Fruit fly (Drosophila melanogaster) whole organism, embryonic: ENCODE data around the gene EndoGI.

Experiments
- Atf6 ChIP-seq: fragments of 200-800 bp; sonication (Bioruptor generic); IDR thresholded peaks from 2 replicates; pipeline ENCODE4 v1.3.6; 2022; ENCODE audit warnings: missing biosample characterization, missing genetic modification characterization
- Awh ChIP-seq: fragments of 200-800 bp; sonication (Bioruptor generic); IDR thresholded peaks from 2 replicates; pipeline ENCODE4, ENCODE4 v1.3.6; 2022; ENCODE audit warnings: missing biosample characterization, missing genetic modification characterization
- Blimp-1 ChIP-seq: fragments of 200-800 bp; sonication (Bioruptor generic); optimal IDR thresholded peaks from 3 replicates; lab custom pipeline; 2018; ENCODE audit warnings: missing biosample characterization, missing genetic modification characterization, mild to moderate bottlenecking, moderate library complexity, missing genetic modification reagents
- CG10654 ChIP-seq: fragments of 200-800 bp; sonication (Bioruptor generic); optimal IDR thresholded peaks from 2 replicates; lab custom pipeline; 2016; ENCODE audit warnings: missing biosample characterization, missing genetic modification characterization
- CG11093 ChIP-seq: fragments of 200-800 bp; sonication (Bioruptor generic); IDR thresholded peaks from 3 replicates; pipeline ENCODE4 v1.3.6; 2022; ENCODE audit warnings: missing biosample characterization, missing genetic modification characterization
- CG11398 ChIP-seq: fragments of 200-800 bp; sonication (Bioruptor generic); optimal IDR thresholded peaks from 2 replicates; lab custom pipeline; 2016; ENCODE audit warnings: missing biosample characterization, missing genetic modification characterization
- CG12155 ChIP-seq: fragments of 200-800 bp; sonication (Bioruptor generic); optimal IDR thresholded peaks from 3 replicates; lab custom pipeline; 2016; ENCODE audit warnings: missing biosample characterization, missing genetic modification characterization
- CG12236 ChIP-seq: fragments of 200-800 bp; sonication (Bioruptor generic); optimal IDR thresholded peaks from 2 replicates; lab custom pipeline; 2016; ENCODE audit warnings: missing biosample characterization, missing genetic modification characterization
- CG14710 ChIP-seq: fragments of 200-800 bp; sonication (Bioruptor generic); optimal IDR thresholded peaks from 3 replicates; lab custom pipeline; 2019; ENCODE audit warnings: missing biosample characterization, mild to moderate bottlenecking, missing genetic modification characterization, moderate library complexity
- CG17568 ChIP-seq: fragments of 200-800 bp; sonication (Bioruptor generic); optimal IDR thresholded peaks from 2 replicates; lab custom pipeline; 2018; ENCODE audit warnings: missing biosample characterization, mild to moderate bottlenecking, missing genetic modification characterization, moderate library complexity
- CG17802 ChIP-seq: fragments of 200-800 bp; sonication (Bioruptor generic); optimal IDR thresholded peaks from 2 replicates; lab custom pipeline; 2018; ENCODE audit warnings: missing biosample characterization, mild to moderate bottlenecking, missing genetic modification characterization, moderate library complexity
- CG18619 ChIP-seq: fragments of 200-800 bp; sonication (Bioruptor generic); optimal IDR thresholded peaks from 3 replicates; lab custom pipeline; 2017; ENCODE audit warnings: missing biosample characterization, mild to moderate bottlenecking, missing genetic modification characterization
- CG18764 ChIP-seq: fragments of 200-800 bp; sonication (Bioruptor generic); optimal IDR thresholded peaks from 3 replicates; lab custom pipeline; 2016; ENCODE audit warnings: missing biosample characterization, missing genetic modification characterization
- CG2712 ChIP-seq: fragments of 200-800 bp; optimal IDR thresholded peaks from 3 replicates; lab custom pipeline; 2019; ENCODE audit warnings: missing biosample characterization, mild to moderate bottlenecking, missing genetic modification characterization, moderate library complexity
- CG2889 ChIP-seq: fragments of 200-800 bp; sonication (Bioruptor generic); IDR thresholded peaks from 3 replicates; pipeline ENCODE4 v1.3.6; 2022; ENCODE audit warnings: missing biosample characterization, missing genetic modification characterization
- CG31224 ChIP-seq: fragments of 200-800 bp; sonication (Bioruptor generic); IDR thresholded peaks from 2 replicates; pipeline ENCODE4 v1.3.6; 2022; ENCODE audit warnings: missing biosample characterization, missing genetic modification characterization
- CG34224 ChIP-seq: fragments of 200-800 bp; sonication (Bioruptor generic); IDR thresholded peaks from 3 replicates; pipeline ENCODE4 v1.3.6; 2022; ENCODE audit warnings: missing biosample characterization, missing genetic modification characterization; ENCODE audit not compliant: partially characterized antibody
- CG3726 ChIP-seq: fragments of 200-800 bp; sonication (Bioruptor generic); IDR thresholded peaks from 3 replicates; pipeline ENCODE4, ENCODE4 v1.3.6; 2022; ENCODE audit warnings: missing biosample characterization, missing genetic modification characterization
- CG4282 ChIP-seq: fragments of 200-800 bp; sonication (Bioruptor generic); optimal IDR thresholded peaks from 2 replicates; lab custom pipeline; 2016; ENCODE audit warnings: missing biosample characterization, missing genetic modification characterization
- CG4328 ChIP-seq: fragments of 200-800 bp; sonication (Bioruptor generic); optimal IDR thresholded peaks from 3 replicates; lab custom pipeline; 2017; ENCODE audit warnings: missing biosample characterization, missing genetic modification reagents, missing genetic modification characterization
- CG5953 ChIP-seq: fragments of 200-800 bp; sonication (Bioruptor generic); IDR thresholded peaks from 2 replicates; pipeline ENCODE4 v1.3.6; 2022; ENCODE audit warnings: missing biosample characterization, missing genetic modification characterization
- CG9609 ChIP-seq: fragments of 200-800 bp; sonication (Bioruptor generic); optimal IDR thresholded peaks from 3 replicates; lab custom pipeline; 2016; ENCODE audit warnings: missing biosample characterization, missing genetic modification characterization
- CG9817 ChIP-seq: fragments of 200-800 bp; sonication (Bioruptor generic); optimal IDR thresholded peaks from 2 replicates; lab custom pipeline; 2018; ENCODE audit warnings: missing biosample characterization, mild to moderate bottlenecking, missing genetic modification characterization, moderate library complexity
- CHES-1-like ChIP-seq: fragments of 200-800 bp; sonication (Bioruptor generic); optimal IDR thresholded peaks from 2 replicates; lab custom pipeline; 2016; ENCODE audit warnings: missing biosample characterization, missing genetic modification characterization
- CoRest ChIP-seq: fragments of 200-800 bp; sonication (Bioruptor generic); optimal IDR thresholded peaks from 3 replicates; lab custom pipeline; 2018; ENCODE audit warnings: missing biosample characterization, mild to moderate bottlenecking, missing genetic modification characterization, moderate library complexity
- Elba2 ChIP-seq: fragments of 200-800 bp; sonication (Bioruptor generic); optimal IDR thresholded peaks from 3 replicates; lab custom pipeline; 2016; ENCODE audit warnings: missing biosample characterization, missing genetic modification characterization
- H15 ChIP-seq: fragments of 200-800 bp; sonication (Bioruptor generic); IDR thresholded peaks from 3 replicates; pipeline ENCODE4 v1.3.6; 2022; ENCODE audit warnings: missing biosample characterization, missing genetic modification characterization
- HLH3B ChIP-seq: fragments of 200-800 bp; sonication (Bioruptor generic); IDR thresholded peaks from 2 replicates; pipeline ENCODE4 v1.3.6; 2022; ENCODE audit warnings: missing biosample characterization, missing genetic modification characterization
- HLH54F ChIP-seq: fragments of 200-800 bp; sonication (Bioruptor generic); optimal IDR thresholded peaks from 3 replicates; lab custom pipeline; 2016; ENCODE audit warnings: missing biosample characterization, missing genetic modification characterization
- HmgD ChIP-seq: fragments of 200-800 bp; sonication (Bioruptor generic); optimal IDR thresholded peaks from 3 replicates; lab custom pipeline; 2016; ENCODE audit warnings: missing biosample characterization, missing genetic modification characterization
- Mrtf ChIP-seq: fragments of 200-800 bp; sonication (Bioruptor generic); IDR thresholded peaks from 3 replicates; pipeline ENCODE4 v1.3.6; 2022; ENCODE audit warnings: missing biosample characterization, missing genetic modification characterization
- NFAT ChIP-seq: fragments of 200-800 bp; sonication (Bioruptor generic); IDR thresholded peaks from 2 replicates; pipeline ENCODE4 v1.3.6; 2022; ENCODE audit warnings: missing biosample characterization, missing genetic modification characterization
- PHDP ChIP-seq: fragments of 200-800 bp; sonication (Bioruptor generic); optimal IDR thresholded peaks from 3 replicates; lab custom pipeline; 2018; ENCODE audit warnings: missing biosample characterization, mild to moderate bottlenecking, missing genetic modification characterization, moderate library complexity
- Rx ChIP-seq: fragments of 200-800 bp; sonication (Bioruptor generic); IDR thresholded peaks from 2 replicates; pipeline ENCODE4 v1.3.6; 2022; ENCODE audit warnings: missing biosample characterization, missing genetic modification characterization
- az2 ChIP-seq: fragments of 200-800 bp; sonication (Bioruptor generic); optimal IDR thresholded peaks from 3 replicates; lab custom pipeline; 2016; ENCODE audit warnings: missing biosample characterization, missing genetic modification characterization
- bab2 ChIP-seq: fragments of 200-800 bp; sonication (Bioruptor generic); optimal IDR thresholded peaks from 2 replicates; lab custom pipeline; 2016; ENCODE audit warnings: missing biosample characterization, missing genetic modification characterization
- br ChIP-seq: fragments of >200 bp; optimal IDR thresholded peaks from 2 replicates; lab custom pipeline; 2017
- crol ChIP-seq: fragments of 200-800 bp; sonication (Bioruptor generic); IDR thresholded peaks from 2 replicates; pipeline ENCODE4 v1.3.6; 2022; ENCODE audit warnings: missing biosample characterization, missing genetic modification characterization
- danr ChIP-seq: fragments of 200-800 bp; sonication (Bioruptor generic); IDR thresholded peaks from 2 replicates; pipeline ENCODE4 v1.3.6; 2022; ENCODE audit warnings: missing biosample characterization, missing genetic modification characterization
- exex ChIP-seq: fragments of 200-800 bp; sonication (Bioruptor generic); optimal IDR thresholded peaks from 4 replicates; lab custom pipeline; 2018; ENCODE audit warnings: missing biosample characterization, mild to moderate bottlenecking, missing genetic modification characterization, moderate library complexity
- grn ChIP-seq: fragments of 200-800 bp; sonication (Bioruptor generic); optimal IDR thresholded peaks from 3 replicates; lab custom pipeline; 2017; ENCODE audit warnings: missing biosample characterization, missing genetic modification characterization
- gro ChIP-seq: fragments of 200-800 bp; sonication (Bioruptor generic); optimal IDR thresholded peaks from 2 replicates; lab custom pipeline; 2016; ENCODE audit warnings: missing biosample characterization, missing genetic modification characterization
- lbe ChIP-seq: fragments of 200-800 bp; sonication (Bioruptor generic); optimal IDR thresholded peaks from 2 replicates; lab custom pipeline; 2016; ENCODE audit warnings: missing biosample characterization, mild to moderate bottlenecking, missing genetic modification characterization
- nerfin-2 ChIP-seq: fragments of 200-800 bp; sonication (Bioruptor generic); IDR thresholded peaks from 2 replicates; pipeline ENCODE4 v1.3.6; 2022; ENCODE audit warnings: missing biosample characterization, missing genetic modification characterization; ENCODE audit not compliant: partially characterized antibody
- org-1 ChIP-seq: fragments of 200-800 bp; sonication (Bioruptor generic); optimal IDR thresholded peaks from 2 replicates; lab custom pipeline; 2017; ENCODE audit warnings: missing biosample characterization, missing genetic modification characterization
- pb ChIP-seq: fragments of 200-800 bp; sonication (Bioruptor generic); optimal IDR thresholded peaks from 3 replicates; lab custom pipeline; 2016; ENCODE audit warnings: missing biosample characterization, missing genetic modification characterization
- sc ChIP-seq, 3 experiments: fragments of >200 bp in 2 of 3; fragments of 200-800 bp in 1 of 3; sonication (Bioruptor generic) in 1 of 3; optimal IDR thresholded peaks; 2 replicates in 2 of 3; 3 replicates in 1 of 3; lab custom pipeline; 2017; ENCODE audit warnings: mild to moderate bottlenecking in 1 of 3, missing biosample characterization in 1 of 3, missing genetic modification characterization in 1 of 3, missing genetic modification reagents in 1 of 3
- sens-2 ChIP-seq: fragments of 200-800 bp; sonication (Bioruptor generic); IDR thresholded peaks from 2 replicates; pipeline ENCODE4 v1.3.6; 2022; ENCODE audit warnings: missing biosample characterization, missing genetic modification characterization
- wek ChIP-seq: fragments of 200-800 bp; sonication (Bioruptor generic); optimal IDR thresholded peaks from 3 replicates; lab custom pipeline; 2018; ENCODE audit warnings: missing biosample characterization, mild to moderate bottlenecking, missing genetic modification characterization, moderate library complexity

EndoGI gene

DNA sequence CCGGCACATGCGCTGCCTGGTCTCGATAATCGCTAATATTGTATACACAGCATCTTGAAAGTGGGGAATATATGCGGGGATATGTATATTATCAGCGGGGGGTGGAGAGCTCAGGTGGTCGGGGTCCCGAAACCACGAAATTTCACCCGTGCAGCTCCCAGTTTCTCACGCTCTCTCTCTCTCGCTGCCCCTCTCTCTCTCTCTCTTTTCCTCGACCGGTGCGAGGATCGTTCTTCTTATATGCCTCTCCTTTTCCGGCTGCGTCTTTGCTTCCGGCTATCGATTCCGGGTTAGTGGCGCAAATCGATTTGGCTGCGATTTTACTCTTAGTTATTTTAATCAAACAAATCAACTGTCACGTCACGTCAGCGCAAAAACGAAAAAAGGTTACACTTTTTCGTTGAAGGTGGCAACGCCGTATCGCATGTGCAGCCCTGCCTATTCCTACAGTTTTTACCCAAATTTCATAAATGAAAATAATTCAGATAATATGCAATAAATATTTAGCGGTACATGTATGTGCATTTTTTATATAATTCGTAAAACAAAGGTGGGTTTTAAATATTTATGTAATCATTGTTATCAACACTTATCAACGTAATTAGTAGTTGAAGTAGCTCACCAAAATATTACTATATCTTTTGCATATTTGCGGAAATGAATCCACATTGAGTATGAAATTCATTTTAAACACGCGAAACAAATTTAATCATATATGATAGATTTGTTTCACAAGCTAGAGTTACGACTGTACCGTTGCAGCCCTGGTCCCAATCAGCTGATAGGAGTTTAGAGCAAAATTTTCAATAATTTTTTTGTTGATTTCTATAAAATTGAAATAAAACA is 42.2 kb downstream of the EndoGI start, which contains the start of the genes heix and CG17328 (continued):
- TF ChIP-seq exex (tag; lab: Kevin White, UChicago) (no peak), Rx (GFP tag; lab: Robert Waterston, UW) (peak; percentile 52), Elba2 (GFP tag; lab: Kevin White, UChicago) (no peak), CG11398 (GFP tag; lab: Kevin White, UChicago) (no peak), grn (GFP tag; lab: Kevin White, UChicago) (no peak), CG12155 (GFP tag; lab: Kevin White, UChicago) (peak; percentile 58), Atf6 (GFP tag; lab: Robert Waterston, UW) (peak; percentile 43; the same call in 1 of the 2 replicates), bab2 (GFP tag; lab: Kevin White, UChicago) (peak; percentile 52), br (lab: Kevin White, UChicago) (no peak), CoRest (tag; lab: Kevin White, UChicago) (peak; percentile 85), CG9817 (tag; lab: Kevin White, UChicago) (peak; percentile 79), CG9609 (peak; percentile 53), CG17802 (tag; lab: Kevin White, UChicago) (peak; percentile 24), HLH3B (GFP tag; lab: Robert Waterston, UW) (0 out of 2 replicates have a peak, but pooled peaks have one; percentile 69), gro (peak; percentile 31), CG5953 (GFP tag; lab: Robert Waterston, UW) (peak; percentile 43; the same call in 1 of the 2 replicates), az2 (peak; percentile 78), CG31224 (GFP tag; lab: Robert Waterston, UW) (peak; percentile 44; the same call in 1 of the 2 replicates), HmgD (GFP tag; lab: Kevin White, UChicago) (no peak), CHES-1-like (peak; percentile 49), CG4282 (GFP tag; lab: Kevin White, UChicago) (no peak), org-1 (GFP tag; lab: Kevin White, UChicago) (peak; percentile 20), Awh (GFP tag; lab: Robert Waterston, UW) (0 out of 2 replicates have a peak, but pooled peaks have one; percentile 12), CG10654 (peak; percentile 70), Blimp-1 (GFP tag; lab: Kevin White, UChicago) (peak; percentile 50), sc (optimal IDR thresholded peaks at IDR 0.05; lab: Kevin White, UChicago) (no peak), sc (GFP tag; optimal IDR thresholded peaks at IDR 0.05; lab: Kevin White, UChicago) (no peak), H15 (GFP tag; lab: Robert Waterston, UW) (peak; percentile 70; the same call in 2 of the 3 replicates), nerfin-2 (GFP tag; lab: Robert Waterston, UW) (no peak), sens-2 (GFP tag; lab: Robert Waterston, UW) (0 out of 2 replicates have a peak, but pooled peaks have one; percentile 7), CG4328 (peak; percentile 60), CG11093 (GFP tag; lab: Robert Waterston, UW) (peak; percentile 61; the same call in 2 of the 3 replicates), HLH54F (GFP tag; lab: Kevin White, UChicago) (peak; percentile 73), PHDP (tag; lab: Kevin White, UChicago) (peak; percentile 78), CG14710 (peak; percentile 94), CG18619 (peak; percentile 70), CG17568 (GFP tag; lab: Kevin White, UChicago) (peak; percentile 42), CG2712 (tag; lab: Kevin White, UChicago) (peak; percentile 74), NFAT (GFP tag; lab: Robert Waterston, UW) (peak; percentile 84), CG34224 (0 out of 3 replicates have a peak, but pooled peaks have one; percentile 12), CG3726 (GFP tag; lab: Robert Waterston, UW) (no peak), CG2889 (GFP tag; lab: Robert Waterston, UW) (no peak), wek (GFP tag; lab: Kevin White, UChicago) (no peak), crol (peak; percentile 93), danr (0 out of 2 replicates have a peak, but pooled peaks have one; percentile 18), pb (GFP tag; lab: Kevin White, UChicago) (peak; percentile 11), CG12236 (GFP tag; lab: Kevin White, UChicago) (no peak), lbe (GFP tag; lab: Kevin White, UChicago) (peak; percentile 7), Mrtf (GFP tag; lab: Robert Waterston, UW) (peak; percentile 53; the same call in 2 of the 3 replicates), CG18764 (GFP tag; lab: Kevin White, UChicago) (peak; percentile 49)
